Fruit fly (Drosophila melanogaster) whole organism, adult: ENCODE data around the gene CG16825.

Source experiments
- CG11617 ChIP-seq: fragments of 200-800 bp; sonication (Bioruptor generic); optimal IDR thresholded peaks from 2 replicates; lab custom pipeline; 2017; ENCODE audit warnings: mild to moderate bottlenecking, missing biosample characterization, missing genetic modification reagents, missing genetic modification characterization
- CG1620 ChIP-seq: fragments of 200-800 bp; sonication (Bioruptor generic); optimal IDR thresholded peaks from 2 replicates; lab custom pipeline; 2016; ENCODE audit warnings: missing biosample characterization, missing genetic modification characterization
- CG33017 ChIP-seq: fragments of 200-800 bp; sonication (Bioruptor generic); optimal IDR thresholded peaks from 2 replicates; lab custom pipeline; 2018; ENCODE audit warnings: missing biosample characterization, mild to moderate bottlenecking, missing genetic modification characterization, moderate library complexity
- Clk ChIP-seq: fragments of 200-800 bp; sonication (Bioruptor generic); optimal IDR thresholded peaks from 2 replicates; lab custom pipeline; 2017; ENCODE audit warnings: missing biosample characterization, missing genetic modification characterization
- Hr96 ChIP-seq: fragments of 200-800 bp; sonication (Bioruptor generic); optimal IDR thresholded peaks from 2 replicates; lab custom pipeline; 2016; ENCODE audit warnings: missing biosample characterization, missing genetic modification characterization
- ovo ChIP-seq: fragments of 200-800 bp; sonication (Bioruptor generic); optimal IDR thresholded peaks from 2 replicates; lab custom pipeline; 2016; ENCODE audit warnings: missing biosample characterization, missing genetic modification characterization
- toe ChIP-seq: fragments of 200-800 bp; sonication (Bioruptor generic); optimal IDR thresholded peaks from 2 replicates; lab custom pipeline; 2016; ENCODE audit warnings: missing biosample characterization, missing genetic modification characterization

- TF ChIP-seq CG11617 (GFP tag; lab: Kevin White, UChicago) (no peak), toe (no peak), ovo (GFP tag; lab: Kevin White, UChicago) (no peak), Hr96 (no peak), Clk (no peak), CG1620 (no peak), CG33017 (tag; lab: Kevin White, UChicago) (no peak)
Measured at dm6 chr2L:13296703-13297230, 7.8 kb upstream of the CG16825 start.
